Worm (Caenorhabditis elegans) whole organism, L2 larva: Measurements from ENCODE around the gene lrpc-1.

ENCODE experiments used
- C34F6.9 ChIP-seq: fragments of 150-350 bp; optimal IDR thresholded peaks from 2 replicates; lab custom pipeline; 2014; ENCODE audit warnings: missing biosample characterization, missing genetic modification characterization
- F13H6.1 ChIP-seq: sonication (generic microtip); optimal IDR thresholded peaks from 2 replicates; lab custom pipeline; 2016; ENCODE audit warnings: missing genetic modification characterization, missing compliant biosample characterization
- R02D3.7 ChIP-seq: fragments of 150-350 bp; optimal IDR thresholded peaks from 2 replicates; lab custom pipeline; 2014; ENCODE audit warnings: missing biosample characterization, missing genetic modification characterization
- ZK546.5 ChIP-seq: sonication (generic microtip); optimal IDR thresholded peaks from 2 replicates; lab custom pipeline; 2017; ENCODE audit warnings: missing biosample characterization, missing genetic modification characterization
- alr-1 ChIP-seq: fragments of 150-350 bp; optimal IDR thresholded peaks from 2 replicates; lab custom pipeline; 2014; ENCODE audit warnings: missing biosample characterization, missing genetic modification characterization
- ama-1 ChIP-seq: fragments of 150-350 bp; optimal IDR thresholded peaks from 2 replicates; lab custom pipeline; 2018; ENCODE audit warnings: inconsistent platforms
- ceh-16 ChIP-seq: fragments of 150-350 bp; optimal IDR thresholded peaks from 2 replicates; lab custom pipeline; 2014; ENCODE audit warnings: missing biosample characterization, missing genetic modification characterization
- ceh-82 ChIP-seq: fragments of 150-350 bp; optimal IDR thresholded peaks from 2 replicates; lab custom pipeline; 2014; ENCODE audit warnings: missing biosample characterization, missing genetic modification characterization
- crh-2 ChIP-seq: sonication (generic microtip); optimal IDR thresholded peaks from 2 replicates; lab custom pipeline; 2017; ENCODE audit warnings: missing biosample characterization, missing genetic modification characterization
- dmd-4 ChIP-seq: sonication (generic microtip); optimal IDR thresholded peaks from 2 replicates; lab custom pipeline; 2017; ENCODE audit warnings: missing biosample characterization, missing genetic modification characterization
- egl-27 ChIP-seq: sonication (generic microtip); optimal IDR thresholded peaks from 3 replicates; lab custom pipeline; 2017; ENCODE audit warnings: missing biosample characterization, missing genetic modification reagents, missing genetic modification characterization
- elt-3 ChIP-seq: sonication (generic microtip); optimal IDR thresholded peaks from 2 replicates; lab custom pipeline; 2017; ENCODE audit warnings: missing biosample characterization, missing genetic modification characterization
- fos-1 ChIP-seq: fragments of 150-350 bp; optimal IDR thresholded peaks from 2 replicates; lab custom pipeline; 2014; ENCODE audit warnings: missing biosample characterization, missing genetic modification characterization
- lin-13 ChIP-seq: fragments of 150-350 bp; optimal IDR thresholded peaks from 2 replicates; lab custom pipeline; 2014; ENCODE audit warnings: missing biosample characterization, missing genetic modification reagents, missing genetic modification characterization
- lin-39 ChIP-seq: fragments of 150-350 bp; optimal IDR thresholded peaks from 2 replicates; lab custom pipeline; 2014; ENCODE audit warnings: missing biosample characterization, missing genetic modification reagents, missing genetic modification characterization
- lsy-2 ChIP-seq, 2 experiments: fragments of 150-350 bp in 1 of 2; sonication (generic microtip) in 1 of 2; optimal IDR thresholded peaks; 2 replicates each; lab custom pipeline; 2014 to 2017; ENCODE audit warnings: missing biosample characterization in 2 of 2, missing genetic modification characterization in 2 of 2
- mbf-1 ChIP-seq: sonication (generic microtip); optimal IDR thresholded peaks from 2 replicates; lab custom pipeline; 2017; ENCODE audit warnings: missing biosample characterization, missing genetic modification characterization
- mdl-1 ChIP-seq, 2 experiments: fragments of 150-350 bp in 1 of 2; sonication (generic microtip) in 1 of 2; optimal IDR thresholded peaks; 2 replicates each; lab custom pipeline; 2017; ENCODE audit warnings: missing biosample characterization in 2 of 2, missing genetic modification characterization in 2 of 2
- nhr-11 ChIP-seq: fragments of 150-350 bp; optimal IDR thresholded peaks from 2 replicates; lab custom pipeline; 2014; ENCODE audit warnings: missing biosample characterization, missing genetic modification characterization
- nhr-129 ChIP-seq: fragments of 150-350 bp; optimal IDR thresholded peaks from 2 replicates; lab custom pipeline; 2014; ENCODE audit warnings: missing biosample characterization, missing genetic modification characterization
- nhr-21 ChIP-seq: fragments of 150-350 bp; optimal IDR thresholded peaks from 2 replicates; lab custom pipeline; 2014; ENCODE audit warnings: missing biosample characterization, missing genetic modification characterization
- nhr-23 ChIP-seq: fragments of 150-350 bp; optimal IDR thresholded peaks from 2 replicates; lab custom pipeline; 2014; ENCODE audit warnings: missing biosample characterization, missing genetic modification reagents, missing genetic modification characterization
- nhr-6 ChIP-seq: fragments of 150-350 bp; optimal IDR thresholded peaks from 2 replicates; lab custom pipeline; 2014; ENCODE audit warnings: missing biosample characterization, missing genetic modification characterization
- nhr-77 ChIP-seq: fragments of 150-350 bp; optimal IDR thresholded peaks from 2 replicates; lab custom pipeline; 2014; ENCODE audit warnings: missing biosample characterization, missing genetic modification characterization
- peb-1 ChIP-seq: fragments of 150-350 bp; optimal IDR thresholded peaks from 2 replicates; lab custom pipeline; 2014; ENCODE audit warnings: missing biosample characterization, missing genetic modification characterization
- sem-4 ChIP-seq: fragments of 150-350 bp; optimal IDR thresholded peaks from 2 replicates; lab custom pipeline; 2014; ENCODE audit warnings: missing biosample characterization, missing genetic modification reagents, missing genetic modification characterization
- skn-1 ChIP-seq: sonication (generic microtip); optimal IDR thresholded peaks from 2 replicates; lab custom pipeline; 2017; ENCODE audit warnings: missing biosample characterization, missing genetic modification characterization
- sma-3 ChIP-seq: sonication (generic microtip); optimal IDR thresholded peaks from 2 replicates; lab custom pipeline; 2016; ENCODE audit warnings: missing genetic modification reagents, missing genetic modification characterization, missing compliant biosample characterization
- sma-9 ChIP-seq, 2 experiments: fragments of 150-350 bp in 1 of 2; sonication (generic microtip) in 1 of 2; optimal IDR thresholded peaks; 2 replicates each; lab custom pipeline; 2014 to 2016; ENCODE audit warnings: missing genetic modification characterization in 2 of 2, mild to moderate bottlenecking in 1 of 2, missing biosample characterization in 1 of 2, missing compliant biosample characterization in 1 of 2, missing genetic modification reagents in 1 of 2, moderate library complexity in 1 of 2
- snpc-4 ChIP-seq: fragments of 150-350 bp; optimal IDR thresholded peaks from 2 replicates; lab custom pipeline; 2014; ENCODE audit warnings: missing biosample characterization, missing genetic modification characterization
- unc-55 ChIP-seq: fragments of 150-350 bp; sonication (generic microtip); optimal IDR thresholded peaks from 3 replicates; lab custom pipeline; 2014; ENCODE audit warnings: missing biosample characterization, missing genetic modification reagents, missing genetic modification characterization
- unc-62 ChIP-seq: fragments of 150-350 bp; optimal IDR thresholded peaks from 2 replicates; lab custom pipeline; 2014; ENCODE audit warnings: missing biosample characterization, missing genetic modification reagents, missing genetic modification characterization
- zag-1 ChIP-seq: fragments of 150-350 bp; optimal IDR thresholded peaks from 2 replicates; lab custom pipeline; 2014; ENCODE audit warnings: missing biosample characterization, missing genetic modification characterization
- ztf-1 ChIP-seq: fragments of 200-800 bp; sonication (Bioruptor generic); conservative IDR thresholded peaks from 2 replicates; pipeline ENCODE4 v1.3.6; 2022; ENCODE audit warnings: missing genetic modification characterization, missing compliant biosample characterization
- ztf-11 ChIP-seq: sonication (generic microtip); optimal IDR thresholded peaks from 2 replicates; lab custom pipeline; 2017; ENCODE audit warnings: missing biosample characterization, missing genetic modification characterization

lrpc-1 gene

DNA sequence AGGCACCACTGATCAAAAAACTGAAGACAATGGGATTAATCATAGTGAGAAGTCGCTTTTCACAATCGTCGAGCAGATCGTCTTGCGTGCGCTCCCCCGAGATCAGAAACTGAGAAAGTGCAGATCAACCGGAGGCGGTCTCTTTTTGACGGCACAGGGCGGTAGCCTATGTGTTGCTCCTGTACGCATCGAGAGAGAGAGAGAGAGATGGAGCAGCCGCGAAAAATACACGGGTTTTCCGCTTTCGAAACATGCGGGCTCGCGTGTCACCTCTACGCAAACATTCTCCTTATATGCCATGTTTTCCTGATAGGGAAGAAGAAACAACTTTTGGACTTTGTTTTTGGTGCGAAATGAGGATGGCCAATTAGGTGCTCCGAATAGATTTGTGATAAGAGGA lies at the start of gene lrpc-1:
Gene lrpc-1 (minus strand): TSS at position 101 of the 400 bp plus-strand sequence.
- no peak for TF ChIP-seq alr-1 (tag; lab: Kevin White, UChicago)
- TF ChIP-seq nhr-23 (tag; lab: Kevin White, UChicago): no peak
- TF ChIP-seq ztf-11 (tag; lab: Kevin White, UChicago): no peak
- no peak for TF ChIP-seq peb-1
- TF ChIP-seq crh-2 (tag; lab: Kevin White, UChicago): no peak
- TF ChIP-seq lin-13 (GFP tag; lab: Kevin White, UChicago): no peak
- TF ChIP-seq mbf-1: no peak
- no peak for TF ChIP-seq zag-1 (tag; lab: Kevin White, UChicago)
- no peak for TF ChIP-seq ztf-1 (GFP tag; lab: Robert Waterston, UW)
- TF ChIP-seq nhr-129 (tag; lab: Kevin White, UChicago): no peak
- TF ChIP-seq fos-1 (tag; lab: Kevin White, UChicago): no peak
- no peak for TF ChIP-seq nhr-77 (tag; lab: Kevin White, UChicago)
- no peak for TF ChIP-seq R02D3.7 (tag; lab: Kevin White, UChicago)

- no peak for TF ChIP-seq alr-1 (tag; lab: Kevin White, UChicago)
- no peak for TF ChIP-seq dmd-4 (tag; lab: Kevin White, UChicago)
- TF ChIP-seq snpc-4 (tag; lab: Kevin White, UChicago): no peak
- TF ChIP-seq skn-1 (tag; lab: Kevin White, UChicago): no peak
- no peak for TF ChIP-seq nhr-21 (tag; lab: Kevin White, UChicago)
- TF ChIP-seq ama-1: no peak
- TF ChIP-seq C34F6.9 (tag; lab: Kevin White, UChicago): no peak
- no peak for TF ChIP-seq sem-4 (tag; lab: Kevin White, UChicago)
- no peak for TF ChIP-seq R02D3.7 (tag; lab: Kevin White, UChicago)
- TF ChIP-seq ZK546.5 (tag; lab: Kevin White, UChicago): no peak
These were observed 47.7 kb upstream of the lrpc-1 start, which contains the start of the genes mut-14 and C14C11.2 for ce11 chrV:5660604-5661209. TSS of gene mut-14 (minus strand) at chrV:5660704. TSS of gene C14C11.2 (plus strand) at chrV:5661159.

DNA sequence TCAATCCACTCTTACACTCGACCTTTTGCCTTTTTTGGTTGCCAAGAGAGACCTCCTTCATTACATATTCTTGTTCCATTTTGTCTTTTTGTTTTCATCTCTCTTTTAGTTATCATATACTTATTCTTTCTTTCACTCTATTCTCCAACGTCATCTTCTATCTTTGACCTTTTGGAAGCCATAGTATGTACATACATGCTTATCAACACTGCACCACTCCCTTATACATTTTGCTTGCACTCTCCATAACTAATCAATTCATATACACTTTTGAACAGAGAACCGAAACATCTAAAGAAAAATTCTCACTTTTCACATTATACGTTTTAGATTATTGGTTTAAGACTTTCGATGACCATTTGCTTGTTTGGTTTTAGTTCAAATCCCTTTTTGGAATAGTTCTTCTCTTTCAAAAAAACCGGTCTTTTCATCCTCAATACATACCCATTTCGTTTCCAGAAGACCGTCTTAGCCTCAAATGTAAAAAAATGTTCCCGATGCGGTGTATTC lies 41.0 kb upstream of the lrpc-1 start, which contains the start of gene hex-2:
Gene hex-2 (plus strand): TSS at position 460 of the 510 bp plus-strand sequence.
- TF ChIP-seq lsy-2 (tag; optimal IDR thresholded peaks at IDR 0.05; lab: Kevin White, UChicago) (no peak), fos-1 (tag; lab: Kevin White, UChicago) (peak; percentile 64), nhr-77 (tag; lab: Kevin White, UChicago) (no peak), ceh-16 (tag; lab: Kevin White, UChicago) (no peak), lin-39 (tag; lab: Kevin White, UChicago) (no peak), sem-4 (tag; lab: Kevin White, UChicago) (no peak), ZK546.5 (tag; lab: Kevin White, UChicago) (no peak), sma-9 (GFP tag; optimal IDR thresholded peaks at IDR 0.05; lab: Kevin White, UChicago) (peak; percentile 36), sma-9 (tag; optimal IDR thresholded peaks at IDR 0.05; lab: Kevin White, UChicago) (no peak), elt-3 (tag; lab: Kevin White, UChicago) (no peak), mdl-1 (tag; optimal IDR thresholded peaks at IDR 0.05; lab: Kevin White, UChicago) (no peak), egl-27 (tag; lab: Kevin White, UChicago) (no peak), ztf-11 (tag; lab: Kevin White, UChicago) (no peak), nhr-6 (tag; lab: Kevin White, UChicago) (no peak), nhr-11 (tag; lab: Kevin White, UChicago) (no peak), F13H6.1 (tag; lab: Kevin White, UChicago) (no peak)

ce11 chrV:5651905-5652304 lies 38.9 kb upstream of the lrpc-1 start:
- TF ChIP-seq fos-1 (tag; lab: Kevin White, UChicago): no peak
- TF ChIP-seq ceh-82 (tag; lab: Kevin White, UChicago): no peak
- no peak for TF ChIP-seq nhr-129 (tag; lab: Kevin White, UChicago)
- no peak for TF ChIP-seq alr-1 (tag; lab: Kevin White, UChicago)
- TF ChIP-seq R02D3.7 (tag; lab: Kevin White, UChicago): no peak
- TF ChIP-seq F13H6.1 (tag; lab: Kevin White, UChicago): no peak
- no peak for TF ChIP-seq unc-55 (GFP tag; lab: Kevin White, UChicago)
- no peak for TF ChIP-seq snpc-4 (tag; lab: Kevin White, UChicago)
- no peak for TF ChIP-seq unc-62
- TF ChIP-seq sma-3 (GFP tag; lab: Kevin White, UChicago): no peak
